Fruit fly (Drosophila melanogaster): Measurements from ENCODE around the gene CG11672.

- TF ChIP-seq CG1620 (GFP tag; optimal IDR thresholded peaks at IDR 0.05) (no peak), CG7045 (GFP tag; optimal IDR thresholded peaks at IDR 0.05) (no peak), toe (GFP tag; optimal IDR thresholded peaks at IDR 0.05) (no peak), kay (GFP tag; ENCODE audit: borderline replicate concordance) (no peak), bab1 (GFP tag; optimal IDR thresholded peaks at IDR 0.05) (no peak), ovo (GFP tag; optimal IDR thresholded peaks at IDR 0.05) (no peak), cic (GFP tag; optimal IDR thresholded peaks at IDR 0.05) (no peak), CG7101 (tag; optimal IDR thresholded peaks at IDR 0.05) (no peak), CG12768 (GFP tag; optimal IDR thresholded peaks at IDR 0.05) (no peak), pad (GFP tag; optimal IDR thresholded peaks at IDR 0.05) (no peak), CG11617 (GFP tag; optimal IDR thresholded peaks at IDR 0.05) (no peak), Crg-1 (GFP tag; optimal IDR thresholded peaks at IDR 0.05) (no peak)
Measured at dm6 chr3R:8256040-8256439, 34.3 kb downstream of the CG11672 start.

Data from whole organism, adult.